Fruit fly (Drosophila melanogaster) S2 (cell line): Measurements from ENCODE around the gene CG7218.
A peak's percentile ranks its signal among the peaks of the same experiment; 100 is the strongest.

Source experiments
- CG8478 ChIP-seq: fragments of >200 bp; optimal IDR thresholded peaks from 2 replicates; lab custom pipeline; 2018
- CTCF ChIP-seq, 2 experiments: fragments of >200 bp; optimal IDR thresholded peaks; 2 replicates each; lab custom pipeline; 2018

Gene CG7218

dm6 chr3R:18144853-18145252 lies 19.3 kb downstream of the CG7218 start:
- no peak for TF ChIP-seq CTCF (optimal IDR thresholded peaks at IDR 0.05; lab: Kevin White, UChicago)
- no peak for TF ChIP-seq CG8478

dm6 chr3R:18130720-18131119 lies 33.5 kb downstream of the CG7218 start:
- no peak for TF ChIP-seq CG8478
- TF ChIP-seq CTCF (optimal IDR thresholded peaks at IDR 0.05; lab: Kevin White, UChicago) = no peak

- TF ChIP-seq CG8478 = no peak
- TF ChIP-seq CTCF (optimal IDR thresholded peaks at IDR 0.05; lab: Kevin White, UChicago) = no peak
These were observed 39.1 kb downstream of the CG7218 start for dm6 chr3R:18125023-18125630.

dm6 chr3R:18121385-18122151 lies 42.6 kb downstream of the CG7218 start:
- no peak for TF ChIP-seq CG8478
- TF ChIP-seq CTCF (optimal IDR thresholded peaks at IDR 0.05; lab: Kevin White, UChicago) = peak; percentile 59 to 64

- TF ChIP-seq CG8478 (no peak), CTCF (optimal IDR thresholded peaks at IDR 0.05; lab: Kevin White, UChicago) (no peak)
These were observed 45.5 kb downstream of the CG7218 start for dm6 chr3R:18118695-18119094.

dm6 chr3R:18118239-18118638 lies 46.0 kb downstream of the CG7218 start:
- TF ChIP-seq CTCF (optimal IDR thresholded peaks at IDR 0.05; lab: Kevin White, UChicago) (no peak), CG8478 (no peak)

dm6 chr3R:18117525-18117924 lies 46.7 kb downstream of the CG7218 start:
- TF ChIP-seq CG8478 (no peak), CTCF (optimal IDR thresholded peaks at IDR 0.05; lab: Kevin White, UChicago) (no peak)

- no peak for TF ChIP-seq CG8478
- no peak for TF ChIP-seq CTCF (optimal IDR thresholded peaks at IDR 0.05; lab: Kevin White, UChicago)
These were observed 49.4 kb downstream of the CG7218 start for dm6 chr3R:18114834-18115233.

dm6 chr3R:18111709-18112110 lies 52.5 kb downstream of the CG7218 start:
- no peak for TF ChIP-seq CG8478
- no peak for TF ChIP-seq CTCF (optimal IDR thresholded peaks at IDR 0.05; lab: Kevin White, UChicago)
